Fruit fly (Drosophila melanogaster) whole organism, wandering third instar larva: ENCODE results near the gene GatB.

ENCODE experiments used
- Abd-B ChIP-seq: fragments of >200 bp; optimal IDR thresholded peaks from 2 replicates; lab custom pipeline; 2017; ENCODE audit warnings: missing biosample characterization, missing genetic modification characterization
- CG32264 ChIP-seq: fragments of 200-800 bp; sonication (Bioruptor generic); optimal IDR thresholded peaks from 2 replicates; lab custom pipeline; 2016; ENCODE audit warnings: missing biosample characterization, missing genetic modification characterization
- CG9705 ChIP-seq: fragments of 200-800 bp; sonication (Bioruptor generic); optimal IDR thresholded peaks from 2 replicates; lab custom pipeline; 2018; ENCODE audit warnings: missing biosample characterization, mild to moderate bottlenecking, missing genetic modification characterization
- CrebA ChIP-seq: fragments of 200-800 bp; sonication (Bioruptor generic); optimal IDR thresholded peaks from 2 replicates; lab custom pipeline; 2016; ENCODE audit warnings: missing biosample characterization, mild to moderate bottlenecking, missing genetic modification characterization, borderline replicate concordance
- Dfd ChIP-seq: fragments of >200 bp; optimal IDR thresholded peaks from 2 replicates; lab custom pipeline; 2017; ENCODE audit warnings: missing biosample characterization, missing genetic modification characterization
- Dif ChIP-seq: fragments of 200-275, 200-300 bp; sonication (Bioruptor generic); optimal IDR thresholded peaks from 2 replicates; lab custom pipeline; 2018; ENCODE audit warnings: missing biosample characterization, missing genetic modification characterization; ENCODE audit not compliant: partially characterized antibody
- GATAd ChIP-seq: sonication (Bioruptor generic); optimal IDR thresholded peaks from 2 replicates; lab custom pipeline; 2016; ENCODE audit warnings: missing biosample characterization, missing genetic modification characterization
- HLH106 ChIP-seq: fragments of 200-800 bp; optimal IDR thresholded peaks from 3 replicates; lab custom pipeline; 2019; ENCODE audit warnings: missing biosample characterization, mild to moderate bottlenecking, missing genetic modification characterization, moderate library complexity
- Hnf4 ChIP-seq: fragments of 200-800 bp; sonication (Bioruptor generic); optimal IDR thresholded peaks from 2 replicates; lab custom pipeline; 2016; ENCODE audit warnings: missing biosample characterization, mild to moderate bottlenecking, missing genetic modification characterization
- Hr78 ChIP-seq: fragments of >200 bp; optimal IDR thresholded peaks from 2 replicates; lab custom pipeline; 2017; ENCODE audit warnings: missing biosample characterization, missing genetic modification characterization
- Hr83 ChIP-seq: fragments of 200-300 bp; sonication (Bioruptor generic); optimal IDR thresholded peaks from 2 replicates; lab custom pipeline; 2016; ENCODE audit warnings: missing biosample characterization, mild to moderate bottlenecking, missing genetic modification characterization, moderate library complexity; ENCODE audit not compliant: poor library complexity, severe bottlenecking
- Jra ChIP-seq: sonication (Bioruptor generic); optimal IDR thresholded peaks from 2 replicates; lab custom pipeline; 2016; ENCODE audit warnings: missing biosample characterization, missing genetic modification characterization
- Mio ChIP-seq: sonication (Bioruptor generic); optimal IDR thresholded peaks from 2 replicates; lab custom pipeline; 2016; ENCODE audit warnings: missing biosample characterization, missing genetic modification characterization
- Myc ChIP-seq: fragments of >200 bp; optimal IDR thresholded peaks from 2 replicates; lab custom pipeline; 2017
- N ChIP-seq: fragments of >200 bp; optimal IDR thresholded peaks from 2 replicates; lab custom pipeline; 2018; ENCODE audit warnings: missing biosample characterization, missing external identifiers, missing genetic modification characterization
- OdsH ChIP-seq: fragments of 200-800 bp; sonication (Bioruptor generic); optimal IDR thresholded peaks from 2 replicates; lab custom pipeline; 2016; ENCODE audit warnings: missing biosample characterization, mild to moderate bottlenecking, missing genetic modification characterization
- Rel ChIP-seq, 2 experiments: fragments of 200-800 bp; sonication (Bioruptor generic) in 1 of 2; optimal IDR thresholded peaks; 2 replicates in 1 of 2; 3 replicates in 1 of 2; lab custom pipeline; 2016 to 2019; ENCODE audit warnings: mild to moderate bottlenecking in 2 of 2, missing biosample characterization in 2 of 2, missing genetic modification characterization in 2 of 2, moderate library complexity in 1 of 2
- Sp1 ChIP-seq: fragments of 200-800 bp; sonication (Bioruptor generic); optimal IDR thresholded peaks from 3 replicates; lab custom pipeline; 2019; ENCODE audit warnings: missing biosample characterization, mild to moderate bottlenecking, missing genetic modification characterization, moderate library complexity
- Vsx2 ChIP-seq: fragments of 200-300, 225-300 bp; sonication (Bioruptor generic); optimal IDR thresholded peaks from 2 replicates; lab custom pipeline; 2018; ENCODE audit warnings: missing biosample characterization, missing genetic modification characterization; ENCODE audit not compliant: partially characterized antibody
- br ChIP-seq: fragments of 200-800 bp; sonication (Bioruptor generic); optimal IDR thresholded peaks from 2 replicates; lab custom pipeline; 2016; ENCODE audit warnings: missing biosample characterization, missing genetic modification characterization
- brk ChIP-seq: fragments of 200-800 bp; sonication (Bioruptor generic); optimal IDR thresholded peaks from 2 replicates; lab custom pipeline; 2016; ENCODE audit warnings: missing biosample characterization, mild to moderate bottlenecking, missing genetic modification characterization
- dl ChIP-seq, 2 experiments: fragments of 175-275, 200-275 bp in 1 of 2; fragments of 200-275 bp in 1 of 2; sonication (Bioruptor generic); optimal IDR thresholded peaks; lab custom pipeline; 2018; ENCODE audit warnings: mild to moderate bottlenecking in 2 of 2, missing biosample characterization in 2 of 2, missing genetic modification characterization in 2 of 2, moderate library complexity in 2 of 2; ENCODE audit not compliant: partially characterized antibody in 2 of 2, insufficient read depth in 1 of 2
- dmrt93B ChIP-seq: fragments of 200-800 bp; sonication (Bioruptor generic); optimal IDR thresholded peaks from 2 replicates; lab custom pipeline; 2018; ENCODE audit warnings: missing biosample characterization, mild to moderate bottlenecking, missing genetic modification characterization
- dsf ChIP-seq: sonication (Bioruptor generic); optimal IDR thresholded peaks from 2 replicates; lab custom pipeline; 2016; ENCODE audit warnings: missing biosample characterization, missing genetic modification characterization, borderline replicate concordance
- ey ChIP-seq: fragments of 200-800 bp; sonication (Bioruptor generic); optimal IDR thresholded peaks from 2 replicates; lab custom pipeline; 2016; ENCODE audit warnings: missing biosample characterization, missing genetic modification characterization
- foxo ChIP-seq, 2 experiments: fragments of 200-800 bp; sonication (Bioruptor generic); optimal IDR thresholded peaks; 2 replicates in 1 of 2; 3 replicates in 1 of 2; lab custom pipeline; 2016 to 2017; ENCODE audit warnings: missing biosample characterization in 2 of 2, missing genetic modification characterization in 2 of 2
- fru ChIP-seq: fragments of 200-800 bp; sonication (Bioruptor generic); optimal IDR thresholded peaks from 3 replicates; lab custom pipeline; 2016; ENCODE audit warnings: missing biosample characterization, mild to moderate bottlenecking, missing genetic modification characterization
- h ChIP-seq: fragments of 200-800 bp; sonication (Bioruptor generic); optimal IDR thresholded peaks from 3 replicates; lab custom pipeline; 2016; ENCODE audit warnings: missing biosample characterization, mild to moderate bottlenecking, missing genetic modification characterization
- jim ChIP-seq: fragments of 175-275, 200-325 bp; sonication (Bioruptor generic); optimal IDR thresholded peaks from 2 replicates; lab custom pipeline; 2016; ENCODE audit warnings: missing biosample characterization, mild to moderate bottlenecking, missing genetic modification characterization
- lola ChIP-seq: fragments of >200 bp; optimal IDR thresholded peaks from 2 replicates; lab custom pipeline; 2017; ENCODE audit warnings: missing biosample characterization, missing genetic modification characterization
- pan ChIP-seq: fragments of >200 bp; optimal IDR thresholded peaks from 2 replicates; lab custom pipeline; 2017
- psq ChIP-seq: fragments of 200-800 bp; sonication (Bioruptor generic); optimal IDR thresholded peaks from 3 replicates; lab custom pipeline; 2017; ENCODE audit warnings: missing biosample characterization, mild to moderate bottlenecking, missing genetic modification characterization, moderate library complexity
- rgr ChIP-seq: fragments of 200-800 bp; sonication (Bioruptor generic); optimal IDR thresholded peaks from 3 replicates; lab custom pipeline; 2016; ENCODE audit warnings: missing biosample characterization, mild to moderate bottlenecking, missing genetic modification characterization
- sage ChIP-seq: fragments of 200-800 bp; sonication (Bioruptor generic); optimal IDR thresholded peaks from 2 replicates; lab custom pipeline; 2016; ENCODE audit warnings: missing biosample characterization, mild to moderate bottlenecking, missing genetic modification characterization
- sv ChIP-seq: fragments of 200-800 bp; sonication (Bioruptor generic); optimal IDR thresholded peaks from 3 replicates; lab custom pipeline; 2016; ENCODE audit warnings: missing biosample characterization, missing genetic modification characterization
- tai ChIP-seq: sonication (Bioruptor generic); optimal IDR thresholded peaks from 2 replicates; lab custom pipeline; 2016; ENCODE audit warnings: missing biosample characterization, missing genetic modification characterization
- usp ChIP-seq: fragments of >200 bp; optimal IDR thresholded peaks from 2 replicates; lab custom pipeline; 2017; ENCODE audit warnings: missing biosample characterization, missing genetic modification characterization
- woc ChIP-seq: sonication (Bioruptor generic); optimal IDR thresholded peaks from 2 replicates; lab custom pipeline; 2016; ENCODE audit warnings: missing biosample characterization, mild to moderate bottlenecking, missing genetic modification characterization

The GatB gene

dm6 chr3R:24163556-24164022 is 33.5 kb upstream of the GatB start, which contains the start of gene Apc2 (continued):
- TF ChIP-seq usp (GFP tag; lab: Kevin White, UChicago) (no peak), CrebA (GFP tag; lab: Kevin White, UChicago) (no peak), Dif (no peak), psq (peak; percentile 56)
- TF ChIP-seq, all 38 proteins: peak for 17

dm6 chr3R:24162774-24163555 is 32.9 kb upstream of the GatB start, which contains the start of gene mRpS24:
Gene mRpS24 (minus strand): TSS chr3R:24163545.
- no peak for TF ChIP-seq tai
- no peak for TF ChIP-seq Vsx2
- no peak for TF ChIP-seq lola (GFP tag; lab: Kevin White, UChicago)
- TF ChIP-seq Myc: no peak
- no peak for TF ChIP-seq HLH106 (tag; lab: Kevin White, UChicago)
- no peak for TF ChIP-seq N
- no peak for TF ChIP-seq brk (GFP tag; lab: Kevin White, UChicago)
- TF ChIP-seq pan (lab: Kevin White, UChicago): no peak
- TF ChIP-seq Dif: no peak
- no peak for TF ChIP-seq h (GFP tag; lab: Kevin White, UChicago)
- no peak for TF ChIP-seq usp (GFP tag; lab: Kevin White, UChicago)
- no peak for TF ChIP-seq Sp1 (GFP tag; lab: Kevin White, UChicago)
- TF ChIP-seq fru (GFP tag; lab: Kevin White, UChicago): no peak
- TF ChIP-seq Mio (GFP tag; lab: Kevin White, UChicago): no peak
- TF ChIP-seq Hr83: no peak
- no peak for TF ChIP-seq jim
- TF ChIP-seq CrebA (GFP tag; lab: Kevin White, UChicago): no peak
- no peak for TF ChIP-seq foxo (GFP tag; optimal IDR thresholded peaks at IDR 0.05; lab: Kevin White, UChicago)
- TF ChIP-seq Dfd (GFP tag; lab: Kevin White, UChicago): no peak
- TF ChIP-seq, all 38 proteins: peak for 0

- peak; percentile 74 for TF ChIP-seq woc (GFP tag; lab: Kevin White, UChicago)
- TF ChIP-seq CrebA (GFP tag; lab: Kevin White, UChicago): no peak
- peak; percentile 91 for TF ChIP-seq dmrt93B
- TF ChIP-seq Hr83: no peak
- TF ChIP-seq tai: no peak
- TF ChIP-seq Dif: no peak
- peak; percentile 80 for TF ChIP-seq Hnf4 (GFP tag; lab: Kevin White, UChicago)
- TF ChIP-seq Dfd (GFP tag; lab: Kevin White, UChicago): no peak
- TF ChIP-seq dl (GFP tag; optimal IDR thresholded peaks at IDR 0.05; lab: Kevin White, UChicago; ENCODE audit: insufficient read depth in 1 of 2, partially characterized antibody in 2 of 2): no peak
- TF ChIP-seq OdsH: peak; percentile 83
- peak; percentile 89 for TF ChIP-seq rgr (GFP tag; lab: Kevin White, UChicago)
- no peak for TF ChIP-seq sage (GFP tag; lab: Kevin White, UChicago)
- no peak for TF ChIP-seq brk (GFP tag; lab: Kevin White, UChicago)
- TF ChIP-seq CG32264: peak; percentile 46
- peak; percentile 58 for TF ChIP-seq ey (GFP tag; lab: Kevin White, UChicago)
- TF ChIP-seq Abd-B (GFP tag; lab: Kevin White, UChicago): no peak
- no peak for TF ChIP-seq GATAd
- peak; percentile 82 for TF ChIP-seq psq
- TF ChIP-seq N: no peak
- no peak for TF ChIP-seq h (GFP tag; lab: Kevin White, UChicago)
- TF ChIP-seq lola (GFP tag; lab: Kevin White, UChicago): no peak
- TF ChIP-seq br: no peak
- TF ChIP-seq jim: no peak
- no peak for TF ChIP-seq Hr78 (GFP tag; lab: Kevin White, UChicago)
- no peak for TF ChIP-seq Myc
- TF ChIP-seq foxo (GFP tag; optimal IDR thresholded peaks at IDR 0.05; lab: Kevin White, UChicago): peak in 1 of 2 experiments; percentile 90
- TF ChIP-seq CG9705 (GFP tag; lab: Kevin White, UChicago): peak; percentile 85
- no peak for TF ChIP-seq usp (GFP tag; lab: Kevin White, UChicago)
- TF ChIP-seq Sp1 (GFP tag; lab: Kevin White, UChicago): peak; percentile 90
- TF ChIP-seq Vsx2: no peak
- peak; percentile 39 for TF ChIP-seq dsf
- no peak for TF ChIP-seq fru (GFP tag; lab: Kevin White, UChicago)
- no peak for TF ChIP-seq pan (lab: Kevin White, UChicago)
- TF ChIP-seq Mio (GFP tag; lab: Kevin White, UChicago): no peak
- TF ChIP-seq sv (GFP tag; lab: Kevin White, UChicago): peak; percentile 48
- no peak for TF ChIP-seq Rel (GFP tag; optimal IDR thresholded peaks at IDR 0.05; lab: Kevin White, UChicago)
- TF ChIP-seq Rel (tag; optimal IDR thresholded peaks at IDR 0.05; lab: Kevin White, UChicago): peak; percentile 71
- peak; percentile 96 for TF ChIP-seq HLH106 (tag; lab: Kevin White, UChicago)
- TF ChIP-seq Jra (GFP tag; lab: Kevin White, UChicago): peak; percentile 47
Measured at dm6 chr3R:24161173-24161811, 31.2 kb upstream of the GatB start, which contains the start of the genes Myo95E and TBC1d7. Gene Myo95E (minus strand): TSS chr3R:24161498. Gene TBC1d7 (plus strand): TSS chr3R:24161727.
